Worm (Caenorhabditis elegans) whole organism, L4 larva: Measurements from ENCODE around the gene cpr-1.
"Not testable (repeated sequence)": the region's sequence is repeated elsewhere in the genome, so short reads cannot be mapped to it uniquely, and the experiment has no call there.

Experiments used
- D1046.2 ChIP-seq: fragments of 200-800 bp; sonication (Bioruptor generic); IDR thresholded peaks from 2 replicates; pipeline ENCODE4 v1.3.6; 2022; ENCODE audit warnings: missing genetic modification characterization, missing compliant biosample characterization
- F10B5.3 ChIP-seq: sonication (generic microtip); optimal IDR thresholded peaks from 2 replicates; lab custom pipeline; 2016; ENCODE audit warnings: mild to moderate bottlenecking, missing genetic modification characterization, missing compliant biosample characterization
- F26F4.8 ChIP-seq: fragments of 200-800 bp; sonication (Bioruptor generic); conservative IDR thresholded peaks from 2 replicates; pipeline ENCODE4 v1.3.6; 2022; ENCODE audit warnings: missing genetic modification characterization, missing compliant biosample characterization
- F37D6.2 ChIP-seq: sonication (generic microtip); optimal IDR thresholded peaks from 2 replicates; lab custom pipeline; 2016; ENCODE audit warnings: mild to moderate bottlenecking, missing genetic modification characterization, missing compliant biosample characterization
- Y75B8A.6 ChIP-seq: fragments of 200-800 bp; sonication (Bioruptor generic); IDR thresholded peaks from 2 replicates; pipeline ENCODE4 v1.3.6; 2022; ENCODE audit warnings: missing genetic modification reagents, missing genetic modification characterization, missing compliant biosample characterization
- aly-2 ChIP-seq: sonication (generic microtip); optimal IDR thresholded peaks from 2 replicates; lab custom pipeline; 2018; ENCODE audit warnings: missing biosample characterization, missing genetic modification characterization
- attf-4 ChIP-seq: sonication (generic microtip); optimal IDR thresholded peaks from 3 replicates; lab custom pipeline; 2017; ENCODE audit warnings: missing biosample characterization, missing genetic modification characterization
- ceh-20 ChIP-seq: fragments of 200-800 bp; sonication (Bioruptor generic); IDR thresholded peaks from 2 replicates; pipeline ENCODE4 v1.3.6; 2022; ENCODE audit warnings: missing genetic modification reagents, missing genetic modification characterization, missing compliant biosample characterization
- ceh-28 ChIP-seq: fragments of 150-350 bp; optimal IDR thresholded peaks from 2 replicates; lab custom pipeline; 2014; ENCODE audit warnings: missing biosample characterization, missing genetic modification reagents, missing genetic modification characterization
- ceh-62 ChIP-seq: sonication (generic microtip); optimal IDR thresholded peaks from 2 replicates; lab custom pipeline; 2017; ENCODE audit warnings: missing biosample characterization, missing genetic modification characterization
- ces-1 ChIP-seq: fragments of 150-350 bp; sonication (generic microtip); optimal IDR thresholded peaks from 4 replicates; lab custom pipeline; 2014; ENCODE audit warnings: missing biosample characterization, missing genetic modification reagents, missing genetic modification characterization
- daf-12 ChIP-seq: fragments of 150-350 bp; optimal IDR thresholded peaks from 2 replicates; lab custom pipeline; 2014; ENCODE audit warnings: missing biosample characterization, missing genetic modification reagents, missing genetic modification characterization
- daf-16 ChIP-seq, 3 experiments: sonication (generic microtip); optimal IDR thresholded peaks; 2 replicates each; lab custom pipeline; 2016 to 2017; ENCODE audit warnings: missing genetic modification characterization in 3 of 3, missing genetic modification reagents in 3 of 3, mild to moderate bottlenecking in 2 of 3, missing compliant biosample characterization in 2 of 3, missing biosample characterization in 1 of 3, moderate library complexity in 1 of 3
- daf-19 ChIP-seq: fragments of 200-800 bp; sonication (Bioruptor generic); conservative IDR thresholded peaks from 2 replicates; pipeline ENCODE4 v1.3.6; 2022; ENCODE audit warnings: missing genetic modification characterization, missing compliant biosample characterization
- daf-8 ChIP-seq: fragments of 200-800 bp; sonication (Bioruptor generic); IDR thresholded peaks from 2 replicates; pipeline ENCODE4 v1.3.6; 2022; ENCODE audit warnings: missing genetic modification characterization, missing compliant biosample characterization
- dmd-6 ChIP-seq: fragments of 200-800 bp; sonication (Bioruptor generic); IDR thresholded peaks from 2 replicates; pipeline ENCODE4 v1.3.6; 2022; ENCODE audit warnings: missing genetic modification reagents, missing genetic modification characterization, missing compliant biosample characterization
- dpl-1 ChIP-seq: fragments of 150-350 bp; optimal IDR thresholded peaks from 2 replicates; lab custom pipeline; 2014; ENCODE audit warnings: missing biosample characterization, missing genetic modification reagents, missing genetic modification characterization
- duxl-1 ChIP-seq: sonication (generic microtip); optimal IDR thresholded peaks from 2 replicates; lab custom pipeline; 2016; ENCODE audit warnings: mild to moderate bottlenecking, missing genetic modification characterization, moderate library complexity, missing compliant biosample characterization; ENCODE audit not compliant: poor library complexity
- dve-1 ChIP-seq: sonication (generic microtip); optimal IDR thresholded peaks from 2 replicates; lab custom pipeline; 2017; ENCODE audit warnings: antibody characterized with exemption, mild to moderate bottlenecking, missing genetic modification characterization, missing compliant biosample characterization; ENCODE audit not compliant: insufficient read depth
- gei-8 ChIP-seq: fragments of 200-800 bp; sonication (Bioruptor generic); optimal IDR thresholded peaks from 2 replicates; lab custom pipeline; 2018; ENCODE audit warnings: mild to moderate bottlenecking, missing genetic modification characterization, missing compliant biosample characterization
- hif-1 ChIP-seq, 2 experiments: sonication (generic microtip); optimal IDR thresholded peaks; 2 replicates each; lab custom pipeline; 2016 to 2017; ENCODE audit warnings: missing compliant biosample characterization in 2 of 2, missing genetic modification characterization in 2 of 2, missing genetic modification reagents in 2 of 2, missing genotype in 2 of 2, mild to moderate bottlenecking in 1 of 2
- lin-13 ChIP-seq: fragments of 150-350 bp; optimal IDR thresholded peaks from 2 replicates; lab custom pipeline; 2014; ENCODE audit warnings: missing biosample characterization, missing genetic modification reagents, missing genetic modification characterization
- lin-29 ChIP-seq: fragments of 200-800 bp; sonication (Bioruptor generic); IDR thresholded peaks from 2 replicates; pipeline ENCODE4 v1.3.6; 2022; ENCODE audit warnings: missing genetic modification reagents, missing genetic modification characterization, missing compliant biosample characterization
- lin-38 ChIP-seq: fragments of 200-800 bp; sonication (Bioruptor generic); IDR thresholded peaks from 2 replicates; pipeline ENCODE4 v1.3.6; 2022; ENCODE audit warnings: missing genetic modification reagents, missing genetic modification characterization, missing compliant biosample characterization
- lin-39 ChIP-seq: fragments of 150-350 bp; optimal IDR thresholded peaks from 2 replicates; lab custom pipeline; 2014; ENCODE audit warnings: missing biosample characterization, missing genetic modification reagents, missing genetic modification characterization
- lir-3 ChIP-seq: sonication (generic microtip); optimal IDR thresholded peaks from 2 replicates; lab custom pipeline; 2016; ENCODE audit warnings: mild to moderate bottlenecking, missing genetic modification characterization, missing compliant biosample characterization
- lsy-2 ChIP-seq, 2 experiments: fragments of 150-350 bp in 1 of 2; sonication (generic microtip) in 1 of 2; optimal IDR thresholded peaks; 2 replicates each; lab custom pipeline; 2014 to 2017; ENCODE audit warnings: missing biosample characterization in 2 of 2, missing genetic modification characterization in 2 of 2
- madf-9 ChIP-seq: fragments of 200-800 bp; sonication (Bioruptor generic); conservative IDR thresholded peaks from 2 replicates; pipeline ENCODE4 v1.3.6; 2022; ENCODE audit warnings: missing genetic modification reagents, missing genetic modification characterization, missing compliant biosample characterization
- mxl-2 ChIP-seq: fragments of 200-800 bp; sonication (Bioruptor generic); conservative IDR thresholded peaks from 2 replicates; pipeline ENCODE4 v1.3.6; 2022; ENCODE audit warnings: missing genetic modification reagents, missing genetic modification characterization, missing compliant biosample characterization
- nhr-102 ChIP-seq: sonication (generic microtip); optimal IDR thresholded peaks from 2 replicates; lab custom pipeline; 2016; ENCODE audit warnings: mild to moderate bottlenecking, missing genetic modification characterization, moderate library complexity, missing compliant biosample characterization
- nhr-237 ChIP-seq: sonication (generic microtip); optimal IDR thresholded peaks from 2 replicates; lab custom pipeline; 2017; ENCODE audit warnings: missing biosample characterization, missing genetic modification characterization
- nhr-42 ChIP-seq: fragments of 200-800 bp; sonication (Bioruptor generic); IDR thresholded peaks from 2 replicates; pipeline ENCODE4 v1.3.6; 2022; ENCODE audit warnings: missing genetic modification characterization, missing compliant biosample characterization
- nhr-6 ChIP-seq: fragments of 150-350 bp; optimal IDR thresholded peaks from 2 replicates; lab custom pipeline; 2014; ENCODE audit warnings: missing biosample characterization, missing genetic modification characterization
- nhr-76 ChIP-seq: fragments of 150-350 bp; optimal IDR thresholded peaks from 2 replicates; lab custom pipeline; 2014; ENCODE audit warnings: missing biosample characterization, missing genetic modification characterization
- nhr-77 ChIP-seq: fragments of 150-350 bp; optimal IDR thresholded peaks from 2 replicates; lab custom pipeline; 2014; ENCODE audit warnings: missing biosample characterization, missing genetic modification characterization
- php-3 ChIP-seq: fragments of 200-800 bp; sonication (Bioruptor generic); IDR thresholded peaks from 2 replicates; pipeline ENCODE4 v1.3.6; 2022; ENCODE audit warnings: missing genetic modification reagents, missing genetic modification characterization, missing compliant biosample characterization
- pqm-1 ChIP-seq: sonication (generic microtip); optimal IDR thresholded peaks from 2 replicates; lab custom pipeline; 2017; ENCODE audit warnings: missing biosample characterization, missing genetic modification characterization
- set-16 ChIP-seq: fragments of 200-800 bp; sonication (Bioruptor generic); IDR thresholded peaks from 2 replicates; pipeline ENCODE4 v1.3.6; 2022; ENCODE audit warnings: missing genetic modification reagents, missing genetic modification characterization, missing compliant biosample characterization
- skn-1 ChIP-seq: fragments of 150-350 bp; optimal IDR thresholded peaks from 2 replicates; lab custom pipeline; 2014; ENCODE audit warnings: missing biosample characterization, missing genetic modification characterization
- snpc-1.2 ChIP-seq: fragments of 200-800 bp; sonication (Bioruptor generic); IDR thresholded peaks from 2 replicates; pipeline ENCODE4 v1.3.6; 2022; ENCODE audit warnings: missing genetic modification reagents, missing genetic modification characterization, missing compliant biosample characterization
- vab-7 ChIP-seq: fragments of 200-800 bp; sonication (Bioruptor generic); IDR thresholded peaks from 2 replicates; pipeline ENCODE4 v1.3.6; 2022; ENCODE audit warnings: missing genetic modification reagents, missing genetic modification characterization, missing compliant biosample characterization
- zfp-2 ChIP-seq: sonication (generic microtip); optimal IDR thresholded peaks from 2 replicates; lab custom pipeline; 2016; ENCODE audit warnings: mild to moderate bottlenecking, missing genetic modification characterization, missing compliant biosample characterization
- zfp-3 ChIP-seq: fragments of 200-800 bp; sonication (Bioruptor generic); conservative IDR thresholded peaks from 2 replicates; pipeline ENCODE4 v1.3.6; 2022; ENCODE audit warnings: missing genetic modification reagents, missing genetic modification characterization, missing compliant biosample characterization
- zip-11 ChIP-seq: fragments of 200-800 bp; sonication (Bioruptor generic); IDR thresholded peaks from 2 replicates; pipeline ENCODE4 v1.3.6; 2022; ENCODE audit warnings: missing genetic modification characterization, missing compliant biosample characterization
- zip-2 ChIP-seq: fragments of 150-350 bp; optimal IDR thresholded peaks from 2 replicates; lab custom pipeline; 2014; ENCODE audit warnings: missing biosample characterization, missing genetic modification characterization
- ztf-7 ChIP-seq: fragments of 150-350 bp; optimal IDR thresholded peaks from 2 replicates; lab custom pipeline; 2014; ENCODE audit warnings: missing biosample characterization, missing genetic modification characterization

Gene cpr-1

DNA sequence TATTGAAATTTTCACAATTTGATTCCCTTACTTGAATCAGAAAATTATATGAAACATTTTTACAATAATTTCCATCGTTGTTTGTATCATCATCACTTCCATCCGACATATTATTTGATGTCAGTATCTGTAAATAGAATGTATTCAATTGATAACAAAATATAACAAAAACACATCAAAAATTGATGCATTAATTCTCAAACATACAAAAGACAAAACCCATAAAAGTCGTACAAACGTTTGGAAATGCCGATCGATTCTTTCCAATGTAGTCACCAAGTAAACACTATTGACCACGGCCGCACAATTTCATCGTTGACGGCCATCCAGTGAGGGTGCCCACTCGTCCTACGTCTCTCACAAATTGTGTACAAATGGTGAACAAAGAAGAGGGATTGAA lies 37.9 kb downstream of the cpr-1 start, which contains the start of gene add-2 (continued):
- TF ChIP-seq lin-13 (GFP tag; lab: Kevin White, UChicago) (no peak), nhr-42 (GFP tag; lab: Robert Waterston, UW) (no peak), F37D6.2 (tag; lab: Kevin White, UChicago) (no peak), duxl-1 (tag; lab: Kevin White, UChicago) (no peak), skn-1 (no peak), lsy-2 (tag; optimal IDR thresholded peaks at IDR 0.05; lab: Kevin White, UChicago) (no peak), dmd-6 (peak; percentile 34; the same call in 1 of the 2 replicates), F26F4.8 (GFP tag; lab: Robert Waterston, UW) (no peak), lin-38 (GFP tag; lab: Robert Waterston, UW) (no peak), D1046.2 (GFP tag; lab: Robert Waterston, UW) (no peak), daf-12 (tag; lab: Kevin White, UChicago) (no peak), aly-2 (tag; lab: Kevin White, UChicago) (no peak), nhr-77 (tag; lab: Kevin White, UChicago) (peak; percentile 31), daf-19 (GFP tag; lab: Robert Waterston, UW) (no peak), nhr-6 (no peak), madf-9 (GFP tag; lab: Robert Waterston, UW) (no peak), nhr-102 (tag; lab: Kevin White, UChicago) (no peak), dve-1 (peak; percentile 43), php-3 (GFP tag; lab: Robert Waterston, UW) (peak; percentile 81), ztf-7 (tag; lab: Kevin White, UChicago) (no peak), daf-16 (GFP tag; optimal IDR thresholded peaks at IDR 0.05; lab: Kevin White, UChicago) (no peak), daf-16 (tag; optimal IDR thresholded peaks at IDR 0.05; lab: Kevin White, UChicago) (peak; percentile 87), nhr-237 (tag; lab: Kevin White, UChicago) (no peak), ceh-20 (GFP tag; lab: Robert Waterston, UW) (no peak), Y75B8A.6 (GFP tag; lab: Robert Waterston, UW) (no peak), hif-1 (tag; optimal IDR thresholded peaks at IDR 0.05; lab: Kevin White, UChicago) (no peak)

DNA sequence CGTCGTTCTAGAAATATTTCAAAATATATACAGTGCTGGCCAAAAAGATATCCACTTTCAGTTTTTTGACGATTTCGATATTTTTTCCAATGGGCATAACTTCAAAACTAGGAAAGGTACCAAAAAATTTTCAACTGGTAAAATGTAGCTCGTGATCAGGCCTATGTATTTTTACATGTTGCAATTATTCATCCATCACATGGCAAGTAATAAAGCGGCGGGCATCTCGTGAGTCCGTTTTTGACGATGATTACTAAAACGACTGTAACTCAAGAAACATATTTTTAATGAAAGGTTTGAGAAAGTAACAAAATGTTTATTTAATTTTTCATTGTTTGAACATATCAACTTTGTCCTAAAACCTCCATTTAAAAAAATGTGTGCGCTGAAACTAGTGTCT lies 44.7 kb downstream of the cpr-1 start, which contains the start of gene F10C2.3:
F10C2.3 (plus strand) TSS at position 301 of the 400 bp plus-strand sequence.
- TF ChIP-seq zfp-2; mxl-2 (GFP tag; lab: Robert Waterston, UW); gei-8 (GFP tag; lab: Kevin White, UChicago): not testable (repeated sequence)
- TF ChIP-seq, all 104 proteins: peak for 0; not testable (repeated sequence) for 104

DNA sequence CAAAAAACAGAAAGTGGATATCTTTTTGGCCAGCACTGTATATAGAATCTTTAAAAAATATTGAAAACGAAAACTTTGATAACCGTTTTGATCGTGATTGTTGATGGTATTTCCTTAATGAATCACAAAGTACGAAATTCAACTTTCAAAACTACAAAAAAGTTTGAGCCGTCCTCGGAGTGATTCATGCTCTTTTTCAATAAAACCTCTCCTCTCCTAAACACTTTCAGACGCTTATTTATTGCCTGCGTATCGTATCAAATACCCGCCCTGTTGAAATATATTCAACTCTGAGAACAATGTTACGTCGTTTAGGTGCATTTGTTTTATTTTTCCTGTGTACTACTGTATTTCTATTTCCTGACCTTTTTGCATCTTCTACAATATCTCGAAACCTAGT lies 45.6 kb downstream of the cpr-1 start:
- TF ChIP-seq vab-7 (GFP tag; lab: Robert Waterston, UW) (no peak), F26F4.8 (GFP tag; lab: Robert Waterston, UW) (no peak), nhr-76 (tag; lab: Kevin White, UChicago) (no peak), php-3 (GFP tag; lab: Robert Waterston, UW) (no peak), dve-1 (peak; percentile 42), lir-3 (tag; lab: Kevin White, UChicago) (no peak), zfp-2 (no peak), daf-16 (GFP tag; optimal IDR thresholded peaks at IDR 0.05; lab: Kevin White, UChicago) (no peak), daf-16 (tag; optimal IDR thresholded peaks at IDR 0.05; lab: Kevin White, UChicago) (peak; percentile 51), nhr-237 (tag; lab: Kevin White, UChicago) (no peak), set-16 (GFP tag; lab: Robert Waterston, UW) (no peak), snpc-1.2 (GFP tag; lab: Robert Waterston, UW) (no peak), zip-2 (tag; lab: Kevin White, UChicago) (no peak), pqm-1 (peak; percentile 69), zip-11 (GFP tag; lab: Robert Waterston, UW) (no peak), ces-1 (GFP tag; lab: Kevin White, UChicago) (no peak), attf-4 (tag; lab: Kevin White, UChicago) (no peak), zfp-3 (GFP tag; lab: Robert Waterston, UW) (no peak), lin-29 (GFP tag; lab: Robert Waterston, UW) (no peak), nhr-102 (tag; lab: Kevin White, UChicago) (no peak), ceh-28 (tag; lab: Kevin White, UChicago) (no peak), nhr-6 (peak; percentile 29), hif-1 (tag; optimal IDR thresholded peaks at IDR 0.05; lab: Kevin White, UChicago) (no peak), nhr-42 (GFP tag; lab: Robert Waterston, UW) (no peak), madf-9 (GFP tag; lab: Robert Waterston, UW) (no peak), lin-39 (tag; lab: Kevin White, UChicago) (no peak), dpl-1 (GFP tag; lab: Kevin White, UChicago) (no peak), ceh-62 (no peak), daf-8 (GFP tag; lab: Robert Waterston, UW) (no peak), Y75B8A.6 (GFP tag; lab: Robert Waterston, UW) (no peak), F10B5.3 (tag; lab: Kevin White, UChicago) (no peak)
